Fruit fly (Drosophila melanogaster) whole organism, embryonic: ENCODE data around the gene BORCS6.
A peak's percentile ranks its signal among the peaks of the same experiment; 100 is the strongest.

Experiments used
- Abd-B ChIP-seq: fragments of 200-800 bp; sonication (Bioruptor generic); optimal IDR thresholded peaks from 2 replicates; lab custom pipeline; 2018; ENCODE audit warnings: missing biosample characterization, mild to moderate bottlenecking, missing genetic modification characterization, moderate library complexity
- CG10431 ChIP-seq: fragments of 200-800 bp; sonication (Bioruptor generic); optimal IDR thresholded peaks from 3 replicates; lab custom pipeline; 2018; ENCODE audit warnings: missing biosample characterization, mild to moderate bottlenecking, missing genetic modification characterization
- CG10543 ChIP-seq: fragments of 200-800 bp; sonication (Bioruptor generic); optimal IDR thresholded peaks from 3 replicates; lab custom pipeline; 2017; ENCODE audit warnings: missing biosample characterization, mild to moderate bottlenecking, missing genetic modification characterization, moderate library complexity
- CG11695 ChIP-seq: fragments of 200-800 bp; sonication (Bioruptor generic); IDR thresholded peaks from 3 replicates; pipeline ENCODE4 v1.3.6; 2022; ENCODE audit warnings: missing biosample characterization, missing genetic modification characterization
- CG11696 ChIP-seq: fragments of 200-800 bp; sonication (Bioruptor generic); IDR thresholded peaks from 2 replicates; pipeline ENCODE4 v1.3.6; 2022; ENCODE audit warnings: missing biosample characterization, missing genetic modification characterization
- CG13287 ChIP-seq: fragments of 200-800 bp; sonication (Bioruptor generic); IDR thresholded peaks from 2 replicates; pipeline ENCODE4 v1.3.6; 2022; ENCODE audit warnings: missing biosample characterization, missing genetic modification characterization; ENCODE audit not compliant: partially characterized antibody
- CG1647 ChIP-seq: fragments of 200-800 bp; sonication (Bioruptor generic); optimal IDR thresholded peaks from 3 replicates; lab custom pipeline; 2016; ENCODE audit warnings: missing biosample characterization, missing genetic modification characterization
- CG17359 ChIP-seq: fragments of 200-800 bp; sonication (Bioruptor generic); optimal IDR thresholded peaks from 3 replicates; lab custom pipeline; 2018; ENCODE audit warnings: missing biosample characterization, mild to moderate bottlenecking, missing genetic modification characterization, moderate library complexity
- CG17361 ChIP-seq: fragments of 200-800 bp; sonication (Bioruptor generic); IDR thresholded peaks from 3 replicates; pipeline ENCODE4 v1.3.6; 2022; ENCODE audit warnings: missing biosample characterization, missing genetic modification characterization
- CG17385 ChIP-seq: fragments of 200-800 bp; sonication (Bioruptor generic); optimal IDR thresholded peaks from 3 replicates; lab custom pipeline; 2018; ENCODE audit warnings: missing biosample characterization, mild to moderate bottlenecking, missing genetic modification characterization
- CG1832 ChIP-seq: fragments of 200-800 bp; sonication (Bioruptor generic); optimal IDR thresholded peaks from 2 replicates; lab custom pipeline; 2017; ENCODE audit warnings: missing biosample characterization, mild to moderate bottlenecking, missing genetic modification characterization, inconsistent platforms
- CG30020 ChIP-seq: fragments of 200-800 bp; optimal IDR thresholded peaks from 2 replicates; lab custom pipeline; 2019; ENCODE audit warnings: missing biosample characterization, mild to moderate bottlenecking, missing genetic modification characterization, moderate library complexity
- CG31441 ChIP-seq: fragments of 200-800 bp; sonication (Bioruptor generic); IDR thresholded peaks from 2 replicates; pipeline ENCODE4 v1.3.6; 2022; ENCODE audit warnings: missing biosample characterization, missing genetic modification characterization
- CG3163 ChIP-seq: fragments of 200-800 bp; sonication (Bioruptor generic); optimal IDR thresholded peaks from 3 replicates; lab custom pipeline; 2016; ENCODE audit warnings: missing biosample characterization, missing genetic modification characterization
- CG33213 ChIP-seq: fragments of 200-800 bp; sonication (Bioruptor generic); optimal IDR thresholded peaks from 3 replicates; lab custom pipeline; 2016; ENCODE audit warnings: missing biosample characterization, missing genetic modification characterization
- CG3726 ChIP-seq: fragments of 200-800 bp; sonication (Bioruptor generic); IDR thresholded peaks from 3 replicates; pipeline ENCODE4, ENCODE4 v1.3.6; 2022; ENCODE audit warnings: missing biosample characterization, missing genetic modification characterization
- CG4282 ChIP-seq: fragments of 200-800 bp; sonication (Bioruptor generic); optimal IDR thresholded peaks from 2 replicates; lab custom pipeline; 2016; ENCODE audit warnings: missing biosample characterization, missing genetic modification characterization
- CG4404 ChIP-seq: fragments of 200-800 bp; sonication (Bioruptor generic); IDR thresholded peaks from 2 replicates; pipeline ENCODE4 v1.3.6; 2022; ENCODE audit warnings: missing biosample characterization, missing genetic modification characterization
- CG5245 ChIP-seq: fragments of 200-800 bp; sonication (Bioruptor generic); optimal IDR thresholded peaks from 3 replicates; lab custom pipeline; 2016; ENCODE audit warnings: missing biosample characterization, missing genetic modification characterization
- CG5953 ChIP-seq: fragments of 200-800 bp; sonication (Bioruptor generic); IDR thresholded peaks from 2 replicates; pipeline ENCODE4 v1.3.6; 2022; ENCODE audit warnings: missing biosample characterization, missing genetic modification characterization
- CG8281 ChIP-seq: fragments of 200-800 bp; sonication (Bioruptor generic); optimal IDR thresholded peaks from 2 replicates; lab custom pipeline; 2018; ENCODE audit warnings: missing biosample characterization, mild to moderate bottlenecking, missing genetic modification characterization, moderate library complexity
- Dp ChIP-seq: fragments of 200-800 bp; sonication (Bioruptor generic); optimal IDR thresholded peaks from 2 replicates; lab custom pipeline; 2018; ENCODE audit warnings: missing biosample characterization, mild to moderate bottlenecking, missing genetic modification characterization, moderate library complexity
- Gsc ChIP-seq: fragments of 200-800 bp; sonication (Bioruptor generic); IDR thresholded peaks from 2 replicates; pipeline ENCODE4 v1.3.6; 2022; ENCODE audit warnings: missing biosample characterization, missing genetic modification characterization
- HLH4C ChIP-seq: fragments of 200-800 bp; sonication (Bioruptor generic); IDR thresholded peaks from 3 replicates; pipeline ENCODE4 v1.3.6; 2022; ENCODE audit warnings: missing biosample characterization, missing genetic modification characterization; ENCODE audit not compliant: partially characterized antibody
- HLHmδ ChIP-seq: fragments of 200-800 bp; sonication (Bioruptor generic); optimal IDR thresholded peaks from 2 replicates; lab custom pipeline; 2018; ENCODE audit warnings: missing biosample characterization, mild to moderate bottlenecking, missing genetic modification characterization, moderate library complexity
- MBD-R2 ChIP-seq: fragments of 200-800 bp; sonication (Bioruptor generic); IDR thresholded peaks from 2 replicates; pipeline ENCODE4 v1.3.6; 2022; ENCODE audit warnings: missing biosample characterization, missing genetic modification characterization
- Mad ChIP-seq: fragments of 200-800 bp; sonication (Bioruptor generic); optimal IDR thresholded peaks from 2 replicates; lab custom pipeline; 2016; ENCODE audit warnings: missing biosample characterization, missing genetic modification characterization
- Mrtf ChIP-seq: fragments of 200-800 bp; sonication (Bioruptor generic); IDR thresholded peaks from 3 replicates; pipeline ENCODE4 v1.3.6; 2022; ENCODE audit warnings: missing biosample characterization, missing genetic modification characterization
- Myb ChIP-seq: fragments of 200-800 bp; sonication (Bioruptor generic); optimal IDR thresholded peaks from 2 replicates; lab custom pipeline; 2016; ENCODE audit warnings: missing biosample characterization, missing genetic modification characterization
- Nf-YA ChIP-seq: fragments of 200-800 bp; sonication (Bioruptor generic); IDR thresholded peaks from 2 replicates; pipeline ENCODE4 v1.3.6; 2022; ENCODE audit warnings: missing biosample characterization, missing genetic modification characterization
- Optix ChIP-seq: fragments of 200-800 bp; sonication (Bioruptor generic); IDR thresholded peaks from 3 replicates; pipeline ENCODE4 v1.3.6; 2022; ENCODE audit warnings: missing biosample characterization, missing genetic modification characterization
- Sry-δ ChIP-seq: fragments of 200-800 bp; sonication (Bioruptor generic); optimal IDR thresholded peaks from 2 replicates; lab custom pipeline; 2016; ENCODE audit warnings: missing biosample characterization, missing genetic modification characterization
- Trl ChIP-seq, 3 experiments: fragments of >200 bp in 2 of 3; fragments of 200-800 bp in 1 of 3; sonication (Bioruptor generic) in 1 of 3; optimal IDR thresholded peaks; 2 replicates in 1 of 3; 3 replicates in 2 of 3; lab custom pipeline; 2016 to 2017; ENCODE audit warnings: missing biosample characterization in 1 of 3, missing genetic modification characterization in 1 of 3
- ap ChIP-seq: fragments of 200-800 bp; sonication (Bioruptor generic); IDR thresholded peaks from 2 replicates; pipeline ENCODE4 v1.3.6; 2022; ENCODE audit warnings: missing biosample characterization, missing genetic modification characterization
- gsb ChIP-seq: fragments of 200-800 bp; sonication (Bioruptor generic); IDR thresholded peaks from 2 replicates; pipeline ENCODE4 v1.3.6; 2022; ENCODE audit warnings: missing biosample characterization, missing genetic modification characterization
- gsb-n ChIP-seq: fragments of 200-800 bp; sonication (Bioruptor generic); optimal IDR thresholded peaks from 3 replicates; lab custom pipeline; 2018; ENCODE audit warnings: missing biosample characterization, mild to moderate bottlenecking, missing genetic modification characterization
- ham ChIP-seq: fragments of 200-800 bp; sonication (Bioruptor generic); IDR thresholded peaks from 2 replicates; pipeline ENCODE4 v1.3.6; 2022; ENCODE audit warnings: missing biosample characterization, missing genetic modification characterization
- hbn ChIP-seq: fragments of 200-800 bp; sonication (Bioruptor generic); IDR thresholded peaks from 2 replicates; pipeline ENCODE4 v1.3.6; 2022; ENCODE audit warnings: missing biosample characterization, missing genetic modification characterization; ENCODE audit not compliant: partially characterized antibody
- her ChIP-seq: fragments of 200-800 bp; sonication (Bioruptor generic); optimal IDR thresholded peaks from 2 replicates; lab custom pipeline; 2016; ENCODE audit warnings: missing biosample characterization, missing genetic modification characterization
- jumu ChIP-seq: fragments of 200-800 bp; sonication (Bioruptor generic); optimal IDR thresholded peaks from 3 replicates; lab custom pipeline; 2016; ENCODE audit warnings: missing biosample characterization, missing genetic modification characterization
- kay ChIP-seq: fragments of 200-800 bp; sonication (Bioruptor generic); optimal IDR thresholded peaks from 2 replicates; lab custom pipeline; 2016; ENCODE audit warnings: missing biosample characterization, missing genetic modification characterization
- luna ChIP-seq: fragments of 200-800 bp; sonication (Bioruptor generic); optimal IDR thresholded peaks from 2 replicates; lab custom pipeline; 2016; ENCODE audit warnings: missing biosample characterization, missing genetic modification characterization
- mld ChIP-seq: fragments of 200-800 bp; sonication (Bioruptor generic); IDR thresholded peaks from 3 replicates; pipeline ENCODE4 v1.3.6; 2022; ENCODE audit warnings: missing biosample characterization, missing genetic modification characterization; ENCODE audit not compliant: partially characterized antibody
- org-1 ChIP-seq: fragments of 200-800 bp; sonication (Bioruptor generic); optimal IDR thresholded peaks from 2 replicates; lab custom pipeline; 2017; ENCODE audit warnings: missing biosample characterization, missing genetic modification characterization
- otp ChIP-seq: fragments of 200-800 bp; sonication (Bioruptor generic); IDR thresholded peaks from 3 replicates; pipeline ENCODE4, ENCODE4 v1.3.6; 2022; ENCODE audit warnings: missing biosample characterization, missing genetic modification characterization
- salm ChIP-seq: fragments of 200-800 bp; sonication (Bioruptor generic); optimal IDR thresholded peaks from 2 replicates; lab custom pipeline; 2018; ENCODE audit warnings: missing biosample characterization, mild to moderate bottlenecking, missing genetic modification characterization
- tx ChIP-seq: fragments of 200-800 bp; sonication (Bioruptor generic); optimal IDR thresholded peaks from 2 replicates; lab custom pipeline; 2016; ENCODE audit warnings: missing biosample characterization, missing genetic modification characterization
- wek ChIP-seq: fragments of 200-800 bp; sonication (Bioruptor generic); optimal IDR thresholded peaks from 3 replicates; lab custom pipeline; 2018; ENCODE audit warnings: missing biosample characterization, mild to moderate bottlenecking, missing genetic modification characterization, moderate library complexity
- z ChIP-seq: fragments of 200-800 bp; sonication (Bioruptor generic); IDR thresholded peaks from 3 replicates; pipeline ENCODE4 v1.3.6; 2022; ENCODE audit warnings: missing biosample characterization, missing genetic modification characterization

Gene BORCS6

dm6 chr3L:563002-563627, 22.5 kb downstream of the BORCS6 start (continued):
- TF ChIP-seq CG17361, result peak; percentile 73
- TF ChIP-seq mld (GFP tag; lab: Robert Waterston, UW), result no peak
- TF ChIP-seq CG17359, result peak; percentile 78
- no peak for TF ChIP-seq CG3163
- no peak for TF ChIP-seq Trl (optimal IDR thresholded peaks at IDR 0.05; lab: Kevin White, UChicago)
- peak; percentile 34 for TF ChIP-seq Trl (GFP tag; optimal IDR thresholded peaks at IDR 0.05; lab: Kevin White, UChicago)
- peak; percentile 4 for TF ChIP-seq CG33213 (GFP tag; lab: Kevin White, UChicago)
- TF ChIP-seq hbn (GFP tag; lab: Robert Waterston, UW), result no peak
- 0 out of 2 replicates have a peak, but pooled peaks have one; percentile 13 for TF ChIP-seq Gsc (GFP tag; lab: Robert Waterston, UW)
- peak; percentile 76 for TF ChIP-seq CG31441
- TF ChIP-seq Nf-YA (GFP tag; lab: Robert Waterston, UW), result 0 out of 2 replicates have a peak, but pooled peaks have one; percentile 45
- TF ChIP-seq CG13287 (GFP tag; lab: Robert Waterston, UW), result no peak
- TF ChIP-seq HLHmδ, result no peak
- TF ChIP-seq ap, result peak; percentile 74; the same call in 1 of the 2 replicates
- TF ChIP-seq HLH4C (GFP tag; lab: Robert Waterston, UW), result no peak
- TF ChIP-seq org-1, result peak; percentile 39
- TF ChIP-seq CG5953 (GFP tag; lab: Robert Waterston, UW), result peak; percentile 66; the same call in 1 of the 2 replicates
- no peak for TF ChIP-seq CG10543 (GFP tag; lab: Kevin White, UChicago)
- TF ChIP-seq wek (GFP tag; lab: Kevin White, UChicago), result peak; percentile 1
- no peak for TF ChIP-seq CG1832 (GFP tag; lab: Kevin White, UChicago)
- TF ChIP-seq otp, result peak; percentile 61; the same call in 1 of the 3 replicates
- TF ChIP-seq Sry-δ, result peak; percentile 11
- TF ChIP-seq CG4404 (GFP tag; lab: Robert Waterston, UW), result no peak
- TF ChIP-seq CG11695 (GFP tag; lab: Robert Waterston, UW), result peak; percentile 84
- TF ChIP-seq Mad, result peak; percentile 41
- TF ChIP-seq kay (GFP tag; lab: Kevin White, UChicago), result peak; percentile 39
- 0 out of 3 replicates have a peak, but pooled peaks have one; percentile 69 for TF ChIP-seq CG3726 (GFP tag; lab: Robert Waterston, UW)
- peak; percentile 9 for TF ChIP-seq tx
- no peak for TF ChIP-seq CG4282
- TF ChIP-seq CG5245 (GFP tag; lab: Kevin White, UChicago), result peak; percentile 39
- peak; percentile 13 for TF ChIP-seq CG8281 (tag; lab: Kevin White, UChicago)
- TF ChIP-seq CG17385 (GFP tag; lab: Kevin White, UChicago), result peak; percentile 55
- TF ChIP-seq Optix, result peak; percentile 56; the same call in 1 of the 3 replicates
- no peak for TF ChIP-seq CG30020 (tag; lab: Kevin White, UChicago)
- TF ChIP-seq luna (GFP tag; lab: Kevin White, UChicago), result no peak
- TF ChIP-seq her (GFP tag; lab: Kevin White, UChicago), result peak; percentile 16
- peak; percentile 92 for TF ChIP-seq CG11696 (GFP tag; lab: Robert Waterston, UW)
- TF ChIP-seq gsb-n (tag; lab: Kevin White, UChicago), result peak; percentile 39
- TF ChIP-seq jumu (GFP tag; lab: Kevin White, UChicago), result peak; percentile 12
- TF ChIP-seq salm, result peak; percentile 47
- peak; percentile 49; the same call in 1 of the 2 replicates for TF ChIP-seq gsb (GFP tag; lab: Robert Waterston, UW)
- TF ChIP-seq CG1647 (GFP tag; lab: Kevin White, UChicago), result peak; percentile 48
- peak; percentile 33; the same call in 1 of the 2 replicates for TF ChIP-seq MBD-R2 (GFP tag; lab: Robert Waterston, UW)
- no peak for TF ChIP-seq ham (GFP tag; lab: Robert Waterston, UW)
- no peak for TF ChIP-seq Abd-B (GFP tag; lab: Kevin White, UChicago)
- TF ChIP-seq Dp, result no peak
- TF ChIP-seq z (GFP tag; lab: Robert Waterston, UW), result 0 out of 3 replicates have a peak, but pooled peaks have one; percentile 38
- TF ChIP-seq Myb (GFP tag; lab: Kevin White, UChicago), result peak; percentile 10
- no peak for TF ChIP-seq CG10431 (GFP tag; lab: Kevin White, UChicago)
- TF ChIP-seq Mrtf, result peak; percentile 54; the same call in 1 of the 3 replicates
